Fruit fly (Drosophila melanogaster): Measurements from ENCODE around the gene twy.

The twy gene

DNA sequence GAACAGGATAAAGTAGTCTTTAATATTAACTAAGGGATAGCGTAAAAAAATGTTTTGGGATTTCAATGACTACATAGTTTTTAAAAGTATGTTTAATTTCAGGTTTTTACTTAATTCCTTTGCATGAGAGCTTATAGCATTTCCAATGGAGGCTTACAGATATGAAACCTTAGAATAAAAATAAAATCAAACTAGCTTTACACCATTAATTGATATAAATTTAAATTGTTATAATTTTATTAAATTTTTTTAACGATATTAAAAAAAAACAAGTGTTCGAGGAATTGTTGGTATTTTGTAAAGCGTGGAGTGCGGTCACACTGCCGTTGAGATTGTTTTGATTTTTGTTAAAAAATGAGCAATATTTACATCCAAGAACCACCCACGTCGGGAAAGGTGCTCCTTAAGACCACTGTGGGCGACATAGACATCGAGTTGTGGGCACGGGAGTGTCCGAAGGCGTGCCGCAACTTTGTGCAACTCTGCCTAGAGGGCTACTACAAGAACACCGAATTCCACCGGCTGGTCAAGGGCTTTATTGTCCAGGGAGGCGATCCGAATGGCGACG, at the start of gene twy, which contains the start of gene CG10907:
Gene twy (minus strand): TSS at position 51 of the 568 bp plus-strand sequence.
Gene CG10907 (plus strand): TSS at position 282 of the 568 bp plus-strand sequence.
- TF ChIP-seq usp (GFP tag; optimal IDR thresholded peaks at IDR 0.05) (no peak), sv (GFP tag; optimal IDR thresholded peaks at IDR 0.05) (no peak), lola (GFP tag; optimal IDR thresholded peaks at IDR 0.05) (no peak), h (GFP tag; optimal IDR thresholded peaks at IDR 0.05) (no peak)

DNA sequence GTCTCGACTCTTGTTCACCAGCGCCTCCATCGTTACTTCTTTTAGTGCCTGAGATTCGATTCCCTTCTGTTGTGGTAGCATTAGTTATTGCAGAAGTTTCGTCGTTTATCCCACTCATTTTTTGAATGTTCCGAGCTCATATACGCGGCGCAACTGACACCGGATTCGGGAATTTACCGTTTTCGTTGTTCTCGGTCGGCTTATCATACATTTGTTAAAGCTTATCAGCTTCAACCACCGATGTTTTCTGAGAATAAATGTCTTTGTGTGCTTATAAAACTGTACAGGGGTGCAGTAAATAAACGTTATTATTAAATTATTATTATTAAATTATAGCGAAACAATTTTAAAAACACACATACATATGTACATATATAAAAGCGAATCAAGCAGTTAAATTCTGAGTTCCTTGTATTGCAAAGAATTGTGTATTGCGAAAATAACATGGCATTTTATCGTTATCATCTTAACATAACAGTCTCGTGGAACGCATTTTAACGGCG, 43.5 kb upstream of the twy start, which contains the start of gene CG43064:
Gene CG43064 (minus strand): TSS at position 147 of the 503 bp plus-strand sequence.
- no peak for TF ChIP-seq Mio (GFP tag; optimal IDR thresholded peaks at IDR 0.05)
- no peak for TF ChIP-seq Rel (GFP tag; optimal IDR thresholded peaks at IDR 0.05)
- peak; percentile 100 for TF ChIP-seq Rel (tag; optimal IDR thresholded peaks at IDR 0.05)
- peak; percentile 3 for TF ChIP-seq brk (GFP tag; optimal IDR thresholded peaks at IDR 0.05)

DNA sequence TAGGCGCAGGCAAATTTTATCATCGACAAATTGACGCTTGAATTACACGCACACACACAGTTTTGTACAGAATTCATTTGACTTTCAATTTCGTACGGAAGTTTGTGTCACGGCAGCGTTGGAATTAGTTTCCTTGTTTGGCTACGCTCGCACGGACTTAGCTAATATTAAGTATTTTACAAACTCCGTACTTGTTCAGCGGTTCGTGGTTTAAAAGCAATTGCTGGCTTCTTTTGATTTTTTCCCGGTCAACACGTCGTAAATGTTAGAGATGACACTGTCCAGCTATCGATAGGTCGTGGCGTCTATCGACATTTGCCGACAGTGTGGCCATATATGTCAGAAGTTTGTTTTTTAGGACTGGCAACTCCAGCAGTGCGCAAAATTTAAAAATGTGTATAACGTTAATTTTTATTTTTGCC, 40.2 kb upstream of the twy start, which contains the start of gene CycA:
Gene CycA (minus strand): TSS at position 283 of the 422 bp plus-strand sequence.
- TF ChIP-seq brk (GFP tag; optimal IDR thresholded peaks at IDR 0.05) (no peak), foxo (GFP tag; optimal IDR thresholded peaks at IDR 0.05) (peak in 1 of 2 experiments; percentile 11), Dfd (GFP tag; optimal IDR thresholded peaks at IDR 0.05) (no peak), Hnf4 (GFP tag; optimal IDR thresholded peaks at IDR 0.05) (no peak), dsf (GFP tag; optimal IDR thresholded peaks at IDR 0.05; ENCODE audit: borderline replicate concordance) (no peak), CG32264 (GFP tag; optimal IDR thresholded peaks at IDR 0.05) (no peak), N (GFP tag; optimal IDR thresholded peaks at IDR 0.05) (no peak), OdsH (GFP tag; optimal IDR thresholded peaks at IDR 0.05) (no peak), h (GFP tag; optimal IDR thresholded peaks at IDR 0.05) (peak; percentile 6), Myc (optimal IDR thresholded peaks at IDR 0.05) (no peak), rgr (GFP tag; optimal IDR thresholded peaks at IDR 0.05) (peak; percentile 22), HLH106 (tag; optimal IDR thresholded peaks at IDR 0.05) (no peak), tai (GFP tag; optimal IDR thresholded peaks at IDR 0.05) (no peak), Dif (GFP tag; optimal IDR thresholded peaks at IDR 0.05; ENCODE audit: partially characterized antibody) (peak; percentile 46), usp (GFP tag; optimal IDR thresholded peaks at IDR 0.05) (no peak), sage (GFP tag; optimal IDR thresholded peaks at IDR 0.05) (no peak), Mio (GFP tag; optimal IDR thresholded peaks at IDR 0.05) (no peak), Hr83 (GFP tag; optimal IDR thresholded peaks at IDR 0.05; ENCODE audit: poor library complexity, severe bottlenecking) (no peak), lola (GFP tag; optimal IDR thresholded peaks at IDR 0.05) (no peak), CrebA (GFP tag; optimal IDR thresholded peaks at IDR 0.05; ENCODE audit: borderline replicate concordance) (no peak), Abd-B (GFP tag; optimal IDR thresholded peaks at IDR 0.05) (no peak), woc (GFP tag; optimal IDR thresholded peaks at IDR 0.05) (no peak), CG9705 (GFP tag; optimal IDR thresholded peaks at IDR 0.05) (no peak), dmrt93B (GFP tag; optimal IDR thresholded peaks at IDR 0.05) (no peak), Sp1 (GFP tag; optimal IDR thresholded peaks at IDR 0.05) (no peak), pan (optimal IDR thresholded peaks at IDR 0.05) (no peak), fru (GFP tag; optimal IDR thresholded peaks at IDR 0.05) (no peak), Jra (GFP tag; optimal IDR thresholded peaks at IDR 0.05) (no peak), ey (GFP tag; optimal IDR thresholded peaks at IDR 0.05) (peak; percentile 6), br (GFP tag; optimal IDR thresholded peaks at IDR 0.05) (no peak), sv (GFP tag; optimal IDR thresholded peaks at IDR 0.05) (no peak), Vsx2 (GFP tag; optimal IDR thresholded peaks at IDR 0.05; ENCODE audit: partially characterized antibody) (peak; percentile 22), dl (GFP tag; optimal IDR thresholded peaks at IDR 0.05; ENCODE audit: insufficient read depth in 1 of 2, partially characterized antibody in 2 of 2) (no peak), psq (GFP tag; optimal IDR thresholded peaks at IDR 0.05) (no peak), Rel (GFP tag; optimal IDR thresholded peaks at IDR 0.05) (no peak), Rel (tag; optimal IDR thresholded peaks at IDR 0.05) (peak; percentile 57), GATAd (GFP tag; optimal IDR thresholded peaks at IDR 0.05) (no peak), jim (GFP tag; optimal IDR thresholded peaks at IDR 0.05) (no peak), Hr78 (GFP tag; optimal IDR thresholded peaks at IDR 0.05) (no peak)

Data from whole organism, wandering third instar larva.